Worm (Caenorhabditis elegans) whole organism, young adult: ENCODE results near the gene ZC477.4.

Experiments
- B0019.2 ChIP-seq: fragments of 200-800 bp; sonication (Bioruptor generic); conservative IDR thresholded peaks from 2 replicates; pipeline ENCODE4 v1.3.6; 2022; ENCODE audit warnings: missing genetic modification reagents, missing genetic modification characterization, missing compliant biosample characterization
- F57A8.1 ChIP-seq: fragments of 200-800 bp; sonication (Bioruptor generic); optimal IDR thresholded peaks from 2 replicates; lab custom pipeline; 2018; ENCODE audit warnings: mild to moderate bottlenecking, missing genetic modification characterization, moderate library complexity, missing compliant biosample characterization
- cebp-2 ChIP-seq: fragments of 200-800 bp; sonication (Bioruptor generic); IDR thresholded peaks from 2 replicates; pipeline ENCODE4 v1.3.6; 2022; ENCODE audit warnings: missing genetic modification characterization, missing compliant biosample characterization
- let-526 ChIP-seq: fragments of 200-800 bp; sonication (Bioruptor generic); IDR thresholded peaks from 2 replicates; pipeline ENCODE4 v1.3.6; 2022; ENCODE audit warnings: missing genetic modification reagents, missing genetic modification characterization, missing compliant biosample characterization
- lir-1 ChIP-seq: fragments of 200-800 bp; sonication (Bioruptor generic); conservative IDR thresholded peaks from 2 replicates; pipeline ENCODE4 v1.3.6; 2022; ENCODE audit warnings: missing genetic modification reagents, missing genetic modification characterization, missing compliant biosample characterization
- madf-6 ChIP-seq: fragments of 200-800 bp; sonication (Bioruptor generic); IDR thresholded peaks from 2 replicates; pipeline ENCODE4 v1.3.6; 2022; ENCODE audit warnings: missing genetic modification reagents, missing genetic modification characterization, missing compliant biosample characterization
- nhr-90 ChIP-seq: sonication (generic microtip); optimal IDR thresholded peaks from 2 replicates; lab custom pipeline; 2016; ENCODE audit warnings: missing genotype, mild to moderate bottlenecking, missing genetic modification characterization, missing compliant biosample characterization
- pha-4 ChIP-seq: fragments of 150-350 bp; sonication (generic microtip); optimal IDR thresholded peaks from 2 replicates; lab custom pipeline; 2014; ENCODE audit warnings: missing biosample characterization, missing genetic modification reagents, missing genetic modification characterization
- rcor-1 ChIP-seq: fragments of 200-800 bp; sonication (Bioruptor generic); IDR thresholded peaks from 2 replicates; pipeline ENCODE4 v1.3.6; 2022; ENCODE audit warnings: missing genetic modification reagents, missing genetic modification characterization, missing compliant biosample characterization

ce11 chrIV:7083382-7083784, 15.2 kb downstream of the ZC477.4 start, which contains the start of gene Y43B11AR.3:
- TF ChIP-seq nhr-90 (tag; lab: Kevin White, UChicago), result peak; percentile 20
- TF ChIP-seq lir-1, result 0 out of 2 replicates have a peak, but pooled peaks have one; percentile 25
- TF ChIP-seq F57A8.1, result no peak
- peak; percentile 90 for TF ChIP-seq madf-6
- no peak for TF ChIP-seq pha-4 (tag; lab: Kevin White, UChicago)
- TF ChIP-seq let-526 (GFP tag; lab: Robert Waterston, UW), result no peak
- peak; percentile 74; the same call in 1 of the 2 replicates for TF ChIP-seq B0019.2 (GFP tag; lab: Robert Waterston, UW)
- peak; percentile 96 for TF ChIP-seq cebp-2 (GFP tag; lab: Robert Waterston, UW)
- peak; percentile 84 for TF ChIP-seq rcor-1 (GFP tag; lab: Robert Waterston, UW)
